Worm (Caenorhabditis elegans): ENCODE results near the gene F54D11.4.

Gene F54D11.4

ce11 chrV:4653871-4654605 is 38.1 kb downstream of the F54D11.4 start, which contains the start of the genes col-139 and F41F3.1:
col-139 (minus strand) TSS chrV:4653971.
F41F3.1 (plus strand) TSS chrV:4654555.
- TF ChIP-seq sptf-1 (tag; optimal IDR thresholded peaks at IDR 0.05) (no peak), pax-3 (tag; optimal IDR thresholded peaks at IDR 0.05) (no peak), efl-3 (GFP tag; optimal IDR thresholded peaks at IDR 0.05) (no peak), lin-14 (GFP tag; optimal IDR thresholded peaks at IDR 0.05) (no peak), nhr-237 (tag; optimal IDR thresholded peaks at IDR 0.05) (no peak), ama-1 (optimal IDR thresholded peaks at IDR 0.05) (no peak), swsn-7 (tag; optimal IDR thresholded peaks at IDR 0.05) (no peak), snpc-4 (tag; optimal IDR thresholded peaks at IDR 0.05) (no peak), nhr-20 (tag; optimal IDR thresholded peaks at IDR 0.05) (no peak), efl-1 (optimal IDR thresholded peaks at IDR 0.05) (no peak), efl-1 (GFP tag; optimal IDR thresholded peaks at IDR 0.05 in 1 of 2) (no peak)

- TF ChIP-seq ceh-82 (tag; optimal IDR thresholded peaks at IDR 0.05) (no peak), vab-15 (tag; optimal IDR thresholded peaks at IDR 0.05) (no peak), xbp-1 (tag; optimal IDR thresholded peaks at IDR 0.05) (no peak), elt-3 (tag; optimal IDR thresholded peaks at IDR 0.05) (no peak), lin-39 (tag; optimal IDR thresholded peaks at IDR 0.05) (no peak), fkh-10 (GFP tag; optimal IDR thresholded peaks at IDR 0.05) (no peak), nhr-76 (tag; optimal IDR thresholded peaks at IDR 0.05) (no peak), fkh-8 (tag; optimal IDR thresholded peaks at IDR 0.05) (no peak), snpc-4 (tag; optimal IDR thresholded peaks at IDR 0.05) (no peak), lin-14 (GFP tag; optimal IDR thresholded peaks at IDR 0.05) (no peak), hlh-17 (GFP tag; optimal IDR thresholded peaks at IDR 0.05; ENCODE audit: borderline replicate concordance) (no peak)
These were observed 39.2 kb downstream of the F54D11.4 start, which contains the start of gene F41F3.9 for ce11 chrV:4655175-4655574. F41F3.9 (plus strand) TSS chrV:4655475.

ce11 chrV:4662400-4662799 is 46.4 kb downstream of the F54D11.4 start, which contains the start of gene srx-74:
srx-74 (minus strand) TSS chrV:4662500.
- TF ChIP-seq snu-23 (GFP tag; optimal IDR thresholded peaks at IDR 0.05) (no peak), lin-39 (tag; optimal IDR thresholded peaks at IDR 0.05) (no peak), efl-3 (GFP tag; optimal IDR thresholded peaks at IDR 0.05) (no peak), ceh-82 (tag; optimal IDR thresholded peaks at IDR 0.05) (no peak)

ce11 chrV:4665651-4666050 is 49.7 kb downstream of the F54D11.4 start, which contains the start of gene srx-73:
srx-73 (minus strand) TSS chrV:4665751.
- TF ChIP-seq nhr-76 (tag; optimal IDR thresholded peaks at IDR 0.05) (no peak), isw-1 (GFP tag; IDR thresholded peaks at IDR 0.05) (no peak), egl-27 (tag; optimal IDR thresholded peaks at IDR 0.05) (no peak), nhr-237 (tag; optimal IDR thresholded peaks at IDR 0.05) (no peak), tlp-1 (tag; optimal IDR thresholded peaks at IDR 0.05) (no peak)

- TF ChIP-seq nhr-28 (tag; optimal IDR thresholded peaks at IDR 0.05) (no peak), zip-4 (GFP tag; optimal IDR thresholded peaks at IDR 0.05) (no peak), lin-39 (tag; optimal IDR thresholded peaks at IDR 0.05) (no peak), nhr-19 (GFP tag; conservative IDR thresholded peaks at IDR 0.05) (no peak), pag-3 (tag; optimal IDR thresholded peaks at IDR 0.05; ENCODE audit: borderline replicate concordance, insufficient read depth) (no peak), ceh-63 (GFP tag; optimal IDR thresholded peaks at IDR 0.05) (no peak), fkh-4 (tag; optimal IDR thresholded peaks at IDR 0.05; ENCODE audit: borderline replicate concordance) (no peak), lin-13 (GFP tag; optimal IDR thresholded peaks at IDR 0.05) (no peak), nhr-77 (tag; optimal IDR thresholded peaks at IDR 0.05) (no peak), fkh-8 (tag; optimal IDR thresholded peaks at IDR 0.05) (no peak), vab-15 (tag; optimal IDR thresholded peaks at IDR 0.05) (no peak), efl-3 (GFP tag; optimal IDR thresholded peaks at IDR 0.05) (no peak), lsy-2 (tag; optimal IDR thresholded peaks at IDR 0.05) (no peak), mdl-1 (tag; optimal IDR thresholded peaks at IDR 0.05) (no peak), snpc-4 (tag; optimal IDR thresholded peaks at IDR 0.05) (no peak), ztf-11 (tag; optimal IDR thresholded peaks at IDR 0.05) (no peak), unc-130 (tag; optimal IDR thresholded peaks at IDR 0.05) (no peak)
These were observed 51.1 kb downstream of the F54D11.4 start for ce11 chrV:4667062-4667461.

Data from whole organism, L1 larva.